Worm (Caenorhabditis elegans) whole organism, mixed stage, embryonic: ENCODE data around the gene snpc-1.3.

Experiments
- unc-62 ChIP-seq: fragments of 150-350 bp; optimal IDR thresholded peaks from 2 replicates; lab custom pipeline; 2014; ENCODE audit warnings: missing biosample characterization, missing genetic modification reagents, missing genetic modification characterization
- zip-8 ChIP-seq: fragments of 150-350 bp; optimal IDR thresholded peaks from 2 replicates; lab custom pipeline; 2014; ENCODE audit warnings: missing biosample characterization, missing genetic modification characterization

DNA sequence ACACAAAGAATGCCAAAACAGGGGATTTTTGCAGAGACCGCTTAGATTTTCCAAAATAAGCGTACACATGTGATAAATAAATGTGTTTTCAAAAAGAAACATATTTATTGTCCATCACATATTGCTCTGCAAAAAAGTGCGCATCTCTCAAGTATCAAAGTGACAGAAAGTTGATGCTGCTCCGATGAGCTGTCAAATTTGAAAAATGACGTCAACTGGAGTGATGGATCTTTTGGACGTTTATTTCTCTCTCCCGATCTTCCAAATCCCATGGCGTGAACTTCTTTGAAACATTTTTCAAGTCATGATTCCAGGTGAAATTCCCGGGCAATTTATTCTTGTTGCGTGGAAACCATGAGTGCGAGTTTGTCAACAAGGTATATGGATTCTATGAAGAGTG lies 30.0 kb downstream of the snpc-1.3 start:
- TF ChIP-seq unc-62 (GFP tag; lab: Kevin White, UChicago) (peak; percentile 88), zip-8 (tag; lab: Kevin White, UChicago) (no peak)
